Worm (Caenorhabditis elegans): ENCODE data around the gene F43H9.4.

DNA sequence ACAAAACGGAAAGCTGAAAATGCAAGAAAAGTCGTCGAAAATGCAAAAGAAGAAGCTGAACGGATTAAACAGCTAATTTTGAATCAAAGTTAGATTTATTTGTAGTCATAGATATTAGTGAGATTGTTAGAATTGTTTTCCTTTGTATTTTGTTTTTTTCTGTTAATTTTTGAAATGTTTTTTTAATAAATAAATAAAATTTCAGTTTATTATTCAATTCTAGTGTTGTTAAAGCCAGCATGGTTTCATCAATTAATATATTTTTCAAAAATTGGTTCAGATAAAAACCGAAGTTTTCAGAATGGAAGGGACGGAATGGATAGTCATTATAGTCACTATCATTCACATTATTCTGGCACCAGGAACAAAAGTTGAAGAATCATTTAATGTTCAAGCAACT is 8.3 kb downstream of the F43H9.4 start, which contains the start of gene algn-12:
- no peak for TF ChIP-seq fkh-3 (tag; optimal IDR thresholded peaks at IDR 0.05)
- TF ChIP-seq ekl-4 (GFP tag; IDR thresholded peaks at IDR 0.05) = no peak
- TF ChIP-seq ztf-22 (GFP tag; optimal IDR thresholded peaks at IDR 0.05) = no peak
- TF ChIP-seq dpff-1 (tag; optimal IDR thresholded peaks at IDR 0.05) = no peak
- no peak for TF ChIP-seq pha-4 (tag; optimal IDR thresholded peaks at IDR 0.05)
- no peak for TF ChIP-seq B0035.1 (tag; optimal IDR thresholded peaks at IDR 0.05)
- no peak for TF ChIP-seq dpl-1 (GFP tag; optimal IDR thresholded peaks at IDR 0.05)
- no peak for TF ChIP-seq snpc-4 (GFP tag; optimal IDR thresholded peaks at IDR 0.05)
- no peak for TF ChIP-seq snpc-4 (tag; optimal IDR thresholded peaks at IDR 0.05)
- no peak for TF ChIP-seq F37B4.10 (GFP tag; IDR thresholded peaks at IDR 0.05)
- no peak for TF ChIP-seq cebp-2 (GFP tag; IDR thresholded peaks at IDR 0.05)
- TF ChIP-seq ztf-18 (tag; optimal IDR thresholded peaks at IDR 0.05) = no peak
- no peak for TF ChIP-seq nhr-90 (tag; optimal IDR thresholded peaks at IDR 0.05)
